Fruit fly (Drosophila melanogaster) whole organism, prepupa: Measurements from ENCODE around the gene msd5.

Experiments used
- Blimp-1 ChIP-seq: fragments of 200-800 bp; sonication (Bioruptor generic); optimal IDR thresholded peaks from 3 replicates; lab custom pipeline; 2017; ENCODE audit warnings: missing biosample characterization, missing genetic modification characterization, mild to moderate bottlenecking, moderate library complexity, missing genetic modification reagents
- CG10669 ChIP-seq: fragments of 200-800 bp; sonication (Bioruptor generic); optimal IDR thresholded peaks from 3 replicates; lab custom pipeline; 2018; ENCODE audit warnings: missing biosample characterization, mild to moderate bottlenecking, missing genetic modification characterization, moderate library complexity
- CG11762 ChIP-seq: fragments of 200-800 bp; sonication (Bioruptor generic); optimal IDR thresholded peaks from 3 replicates; lab custom pipeline; 2016; ENCODE audit warnings: missing biosample characterization, missing genetic modification characterization; ENCODE audit not compliant: insufficient read depth
- CG11902 ChIP-seq: fragments of 200-800 bp; sonication (Bioruptor generic); optimal IDR thresholded peaks from 3 replicates; lab custom pipeline; 2016; ENCODE audit warnings: missing biosample characterization, missing genetic modification characterization
- CG15336 ChIP-seq: fragments of 200-800 bp; sonication (Bioruptor generic); IDR thresholded peaks from 2 replicates; pipeline ENCODE4 v1.3.6; 2022; ENCODE audit warnings: missing biosample characterization, missing genetic modification characterization
- CG1621 ChIP-seq: fragments of 200-800 bp; sonication (Bioruptor generic); optimal IDR thresholded peaks from 3 replicates; lab custom pipeline; 2018; ENCODE audit warnings: missing biosample characterization, mild to moderate bottlenecking, missing genetic modification characterization
- CG16779 ChIP-seq: fragments of 200-800 bp; sonication (Bioruptor generic); optimal IDR thresholded peaks from 3 replicates; lab custom pipeline; 2017; ENCODE audit warnings: missing biosample characterization, mild to moderate bottlenecking, missing genetic modification characterization
- CG3032 ChIP-seq: fragments of 200-800 bp; optimal IDR thresholded peaks from 2 replicates; lab custom pipeline; 2019; ENCODE audit warnings: missing biosample characterization, mild to moderate bottlenecking, missing genetic modification characterization, moderate library complexity
- CG31627 ChIP-seq: fragments of 200-800 bp; sonication (Bioruptor generic); optimal IDR thresholded peaks from 3 replicates; lab custom pipeline; 2016; ENCODE audit warnings: missing biosample characterization, missing genetic modification characterization
- CG34406 ChIP-seq: fragments of 200-800 bp; sonication (Bioruptor generic); optimal IDR thresholded peaks from 3 replicates; lab custom pipeline; 2016; ENCODE audit warnings: missing biosample characterization, missing genetic modification characterization
- CG3919 ChIP-seq: fragments of 200-800 bp; sonication (Bioruptor generic); optimal IDR thresholded peaks from 3 replicates; lab custom pipeline; 2016; ENCODE audit warnings: missing biosample characterization, missing genetic modification characterization
- CG6163 ChIP-seq: fragments of 200-800 bp; sonication (Bioruptor generic); IDR thresholded peaks from 3 replicates; pipeline ENCODE4 v1.3.6; 2022; ENCODE audit warnings: missing biosample characterization, missing genetic modification characterization
- CG6792 ChIP-seq: fragments of 200-800 bp; sonication (Bioruptor generic); optimal IDR thresholded peaks from 3 replicates; lab custom pipeline; 2016; ENCODE audit warnings: missing biosample characterization, missing genetic modification characterization
- CG6808 ChIP-seq: fragments of 200-800 bp; sonication (Bioruptor generic); optimal IDR thresholded peaks from 3 replicates; lab custom pipeline; 2017; ENCODE audit warnings: missing biosample characterization, missing genetic modification characterization, mild to moderate bottlenecking, moderate library complexity, missing genetic modification reagents
- CG6854 ChIP-seq: fragments of 200-800 bp; sonication (Bioruptor generic); optimal IDR thresholded peaks from 2 replicates; lab custom pipeline; 2017; ENCODE audit warnings: missing biosample characterization, mild to moderate bottlenecking, missing genetic modification characterization
- CG8119 ChIP-seq: fragments of 200-800 bp; sonication (Bioruptor generic); IDR thresholded peaks from 3 replicates; pipeline ENCODE4 v1.3.6; 2022; ENCODE audit warnings: missing biosample characterization, missing genetic modification characterization
- CG8632 ChIP-seq: fragments of 200-800 bp; sonication (Bioruptor generic); optimal IDR thresholded peaks from 3 replicates; lab custom pipeline; 2016; ENCODE audit warnings: missing biosample characterization, missing genetic modification characterization
- Eip75B ChIP-seq: fragments of 200-800 bp; sonication (Bioruptor generic); optimal IDR thresholded peaks from 3 replicates; lab custom pipeline; 2016; ENCODE audit warnings: missing biosample characterization, missing genetic modification characterization
- Eip78C ChIP-seq: fragments of 200-800 bp; sonication (Bioruptor generic); peaks from one replicate; lab custom pipeline; 2016; ENCODE audit warnings: missing biosample characterization, missing genetic modification characterization
- Ets96B ChIP-seq: fragments of 200-800 bp; optimal IDR thresholded peaks from 2 replicates; lab custom pipeline; 2019; ENCODE audit warnings: missing biosample characterization, mild to moderate bottlenecking, missing genetic modification characterization, moderate library complexity
- Gug ChIP-seq: fragments of 200-800 bp; sonication (Bioruptor generic); IDR thresholded peaks from 2 replicates; pipeline ENCODE4 v1.3.6; 2022; ENCODE audit warnings: missing biosample characterization, missing genetic modification characterization
- Hr38 ChIP-seq: sonication (Bioruptor generic); optimal IDR thresholded peaks from 2 replicates; lab custom pipeline; 2016; ENCODE audit warnings: missing biosample characterization, missing genetic modification characterization
- Hr39 ChIP-seq: fragments of 200-800 bp; sonication (Bioruptor generic); optimal IDR thresholded peaks from 2 replicates; lab custom pipeline; 2016; ENCODE audit warnings: missing biosample characterization, missing genetic modification characterization
- Lpt ChIP-seq: fragments of 200-800 bp; sonication (Bioruptor generic); optimal IDR thresholded peaks from 3 replicates; lab custom pipeline; 2016; ENCODE audit warnings: missing biosample characterization, missing genetic modification characterization
- Met ChIP-seq: fragments of 200-800 bp; sonication (Bioruptor generic); optimal IDR thresholded peaks from 3 replicates; lab custom pipeline; 2016; ENCODE audit warnings: missing biosample characterization, missing genetic modification characterization
- OdsH ChIP-seq: fragments of 200-800 bp; sonication (Bioruptor generic); optimal IDR thresholded peaks from 3 replicates; lab custom pipeline; 2016; ENCODE audit warnings: missing biosample characterization, missing genetic modification characterization
- Smox ChIP-seq: fragments of 200-800 bp; sonication (Bioruptor generic); optimal IDR thresholded peaks from 3 replicates; lab custom pipeline; 2016; ENCODE audit warnings: missing biosample characterization, missing genetic modification characterization
- Sox102F ChIP-seq: fragments of 200-800 bp; sonication (Bioruptor generic); optimal IDR thresholded peaks from 2 replicates; lab custom pipeline; 2016; ENCODE audit warnings: missing biosample characterization, mild to moderate bottlenecking, missing genetic modification characterization
- Sox14 ChIP-seq: fragments of 200-800 bp; sonication (Bioruptor generic); optimal IDR thresholded peaks from 3 replicates; lab custom pipeline; 2016; ENCODE audit warnings: missing biosample characterization, missing genetic modification characterization
- achi ChIP-seq: fragments of 200-800 bp; sonication (Bioruptor generic); optimal IDR thresholded peaks from 3 replicates; lab custom pipeline; 2016; ENCODE audit warnings: missing biosample characterization, missing genetic modification characterization
- acj6 ChIP-seq: fragments of 200-800 bp; sonication (Bioruptor generic); optimal IDR thresholded peaks from 3 replicates; lab custom pipeline; 2016; ENCODE audit warnings: missing biosample characterization, missing genetic modification characterization
- cyc ChIP-seq: fragments of 200-800 bp; sonication (Bioruptor generic); optimal IDR thresholded peaks from 3 replicates; lab custom pipeline; 2016; ENCODE audit warnings: missing biosample characterization, missing genetic modification characterization
- dsx ChIP-seq: fragments of 200-800 bp; optimal IDR thresholded peaks from 3 replicates; lab custom pipeline; 2019; ENCODE audit warnings: missing biosample characterization, mild to moderate bottlenecking, missing genetic modification characterization, moderate library complexity; ENCODE audit not compliant: poor library complexity, severe bottlenecking
- eg ChIP-seq: fragments of 200-800 bp; sonication (Bioruptor generic); IDR thresholded peaks from 3 replicates; pipeline ENCODE4 v1.3.6; 2022; ENCODE audit warnings: missing biosample characterization, missing genetic modification characterization
- esn ChIP-seq: fragments of 200-800 bp; sonication (Bioruptor generic); optimal IDR thresholded peaks from 2 replicates; lab custom pipeline; 2016; ENCODE audit warnings: missing biosample characterization, mild to moderate bottlenecking, missing genetic modification characterization, moderate library complexity
- fd59A ChIP-seq: fragments of 200-800 bp; sonication (Bioruptor generic); optimal IDR thresholded peaks from 2 replicates; lab custom pipeline; 2017; ENCODE audit warnings: missing biosample characterization, mild to moderate bottlenecking, missing genetic modification characterization, missing genetic modification reagents
- fd85E ChIP-seq: fragments of 200-800 bp; sonication (Bioruptor generic); optimal IDR thresholded peaks from 3 replicates; lab custom pipeline; 2016; ENCODE audit warnings: missing biosample characterization, missing genetic modification characterization
- lz ChIP-seq: fragments of 200-800 bp; sonication (Bioruptor generic); optimal IDR thresholded peaks from 3 replicates; lab custom pipeline; 2016; ENCODE audit warnings: missing biosample characterization, missing genetic modification characterization
- pdm3 ChIP-seq: fragments of 200-800 bp; sonication (Bioruptor generic); optimal IDR thresholded peaks from 3 replicates; lab custom pipeline; 2016; ENCODE audit warnings: missing biosample characterization, missing genetic modification characterization
- salr ChIP-seq, 2 experiments: fragments of 200-800 bp; sonication (Bioruptor generic); optimal IDR thresholded peaks; 3 replicates each; lab custom pipeline; 2016 to 2018; ENCODE audit warnings: missing biosample characterization in 2 of 2, missing genetic modification characterization in 2 of 2, mild to moderate bottlenecking in 1 of 2
- spab ChIP-seq: fragments of 200-800 bp; sonication (Bioruptor generic); optimal IDR thresholded peaks from 2 replicates; lab custom pipeline; 2017; ENCODE audit warnings: missing biosample characterization, mild to moderate bottlenecking, missing genetic modification characterization, missing genetic modification reagents
- ss ChIP-seq, 2 experiments: fragments of 200-800 bp; sonication (Bioruptor generic); optimal IDR thresholded peaks; 2 replicates in 1 of 2; 3 replicates in 1 of 2; lab custom pipeline; 2017 to 2018; ENCODE audit warnings: mild to moderate bottlenecking in 2 of 2, missing biosample characterization in 2 of 2, missing genetic modification characterization in 2 of 2, moderate library complexity in 1 of 2
- svp ChIP-seq: fragments of 200-800 bp; sonication (Bioruptor generic); peaks from one replicate; lab custom pipeline; 2016; ENCODE audit warnings: missing biosample characterization, missing genetic modification characterization
- topi ChIP-seq: fragments of 200-800 bp; sonication (Bioruptor generic); optimal IDR thresholded peaks from 3 replicates; lab custom pipeline; 2016; ENCODE audit warnings: missing biosample characterization, missing genetic modification characterization
- vri ChIP-seq: fragments of 200-800 bp; sonication (Bioruptor generic); optimal IDR thresholded peaks from 3 replicates; lab custom pipeline; 2016; ENCODE audit warnings: missing biosample characterization, mild to moderate bottlenecking, missing genetic modification characterization

msd5 gene

DNA sequence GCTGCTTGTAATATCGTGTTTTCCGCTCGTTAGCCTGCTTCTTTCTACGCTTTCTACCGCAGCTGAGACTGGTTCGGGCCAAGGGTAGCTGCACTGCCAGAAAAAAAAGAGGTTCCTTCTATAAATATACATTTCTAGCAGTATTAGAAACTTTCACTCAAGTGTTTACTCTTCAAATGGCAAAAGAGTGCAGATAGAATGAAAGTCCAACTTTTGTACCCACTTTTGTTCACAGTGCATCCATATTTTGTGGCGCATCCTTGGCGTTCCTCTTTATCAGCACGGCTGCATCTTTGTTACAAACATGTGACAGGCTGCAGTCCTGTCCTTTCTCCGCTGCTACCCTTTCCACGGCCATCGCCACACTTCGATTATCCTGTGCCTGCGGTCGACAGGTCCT lies 25.4 kb upstream of the msd5 start:
- no peak for TF ChIP-seq Hr39 (GFP tag; lab: Kevin White, UChicago)
- TF ChIP-seq CG3919 (GFP tag; lab: Kevin White, UChicago), result peak; percentile 8
- peak; percentile 41 for TF ChIP-seq svp (GFP tag; lab: Kevin White, UChicago)
- no peak for TF ChIP-seq eg (GFP tag; lab: Robert Waterston, UW)
- TF ChIP-seq CG3032 (tag; lab: Kevin White, UChicago), result no peak
- no peak for TF ChIP-seq CG6854
- peak; percentile 38 for TF ChIP-seq Eip78C (GFP tag; lab: Kevin White, UChicago)
- TF ChIP-seq CG6163 (GFP tag; lab: Robert Waterston, UW), result 0 out of 3 replicates have a peak, but pooled peaks have one; percentile 45
- TF ChIP-seq fd59A (GFP tag; lab: Kevin White, UChicago), result no peak
- TF ChIP-seq, all 60 proteins: peak for 4

DNA sequence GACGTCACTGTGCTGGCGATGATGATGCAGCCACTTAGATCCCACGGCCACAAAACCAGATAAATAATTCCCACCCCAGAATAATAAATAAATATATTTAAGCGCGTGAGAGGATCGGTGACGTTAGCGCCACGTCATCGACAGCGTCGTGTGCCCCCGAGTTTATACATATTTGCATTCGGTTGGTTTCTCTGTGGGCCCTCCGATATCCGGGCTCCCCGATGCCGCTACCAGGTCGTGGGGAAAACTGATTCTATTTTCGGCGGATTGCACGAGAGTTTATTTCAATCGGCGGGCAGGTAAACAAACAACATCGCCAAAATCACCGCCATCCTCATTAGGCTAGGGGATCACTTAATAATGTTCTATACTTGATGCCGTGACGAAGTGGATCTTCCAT lies 21.3 kb upstream of the msd5 start:
- TF ChIP-seq CG8632 (GFP tag; lab: Kevin White, UChicago) (no peak), CG8119 (GFP tag; lab: Robert Waterston, UW) (no peak), CG6163 (GFP tag; lab: Robert Waterston, UW) (no peak), CG16779 (tag; lab: Kevin White, UChicago) (no peak), CG6854 (no peak), Hr38 (GFP tag; lab: Kevin White, UChicago) (no peak), Smox (GFP tag; lab: Kevin White, UChicago) (no peak), CG10669 (GFP tag; lab: Kevin White, UChicago) (no peak), ss (GFP tag; optimal IDR thresholded peaks at IDR 0.05; lab: Kevin White, UChicago) (no peak), Met (GFP tag; lab: Kevin White, UChicago) (no peak)

DNA sequence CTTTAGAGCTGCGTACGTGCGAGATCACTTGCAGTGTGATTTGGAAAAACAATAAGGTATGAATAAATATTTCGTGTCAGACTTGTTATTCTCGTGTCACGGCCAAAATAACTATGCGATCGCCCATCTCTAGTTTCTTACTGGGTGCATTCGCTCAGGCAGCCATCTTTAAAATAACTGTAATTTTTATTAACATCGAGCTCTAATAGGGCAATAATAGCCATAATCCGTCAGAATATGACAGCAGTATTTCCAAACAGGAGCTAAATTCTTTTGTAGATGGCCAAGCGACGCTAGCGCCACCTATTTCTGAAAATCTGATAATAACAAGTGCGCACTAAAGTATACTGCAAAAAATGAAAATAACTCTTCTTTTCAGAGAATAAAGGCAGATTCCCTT lies 19.1 kb upstream of the msd5 start:
- TF ChIP-seq Sox102F (GFP tag; lab: Kevin White, UChicago) (peak; percentile 13), Lpt (GFP tag; lab: Kevin White, UChicago) (no peak), CG31627 (GFP tag; lab: Kevin White, UChicago) (peak; percentile 43), Blimp-1 (GFP tag; lab: Kevin White, UChicago) (no peak), Smox (GFP tag; lab: Kevin White, UChicago) (peak; percentile 40), acj6 (GFP tag; lab: Kevin White, UChicago) (peak; percentile 21), fd85E (GFP tag; lab: Kevin White, UChicago) (no peak), CG11902 (GFP tag; lab: Kevin White, UChicago) (no peak), dsx (GFP tag; lab: Kevin White, UChicago) (peak; percentile 6), CG34406 (GFP tag; lab: Kevin White, UChicago) (no peak), Ets96B (tag; lab: Kevin White, UChicago) (no peak), spab (GFP tag; lab: Kevin White, UChicago) (no peak), Gug (GFP tag; lab: Robert Waterston, UW) (no peak), CG6792 (no peak), CG3919 (GFP tag; lab: Kevin White, UChicago) (peak; percentile 34), lz (peak; percentile 46), svp (GFP tag; lab: Kevin White, UChicago) (peak; percentile 77), CG8119 (GFP tag; lab: Robert Waterston, UW) (no peak), pdm3 (GFP tag; lab: Kevin White, UChicago) (peak; percentile 33), Sox14 (GFP tag; lab: Kevin White, UChicago) (peak; percentile 49), achi (peak; percentile 49), topi (peak; percentile 36), Met (GFP tag; lab: Kevin White, UChicago) (peak; percentile 8), CG11762 (GFP tag; lab: Kevin White, UChicago) (no peak), salr (GFP tag; optimal IDR thresholded peaks at IDR 0.05; lab: Kevin White, UChicago) (peak in 1 of 2 experiments; percentile 28), cyc (peak; percentile 42), CG15336 (GFP tag; lab: Robert Waterston, UW) (peak; percentile 19; the same call in 1 of the 2 replicates), eg (GFP tag; lab: Robert Waterston, UW) (peak; percentile 18; the same call in 1 of the 3 replicates), OdsH (peak; percentile 24), esn (GFP tag; lab: Kevin White, UChicago) (peak; percentile 49), Hr39 (GFP tag; lab: Kevin White, UChicago) (peak; percentile 45), CG8632 (GFP tag; lab: Kevin White, UChicago) (no peak), CG6808 (no peak), CG1621 (no peak), Eip75B (GFP tag; lab: Kevin White, UChicago) (no peak), Eip78C (GFP tag; lab: Kevin White, UChicago) (peak; percentile 83), CG10669 (GFP tag; lab: Kevin White, UChicago) (no peak), vri (GFP tag; lab: Kevin White, UChicago) (peak; percentile 1), Hr38 (GFP tag; lab: Kevin White, UChicago) (no peak)
